Fruit fly (Drosophila melanogaster) whole organism: ENCODE measurements around the gene CG31145.

Experiments
- Dll ChIP-seq: fragments of >200 bp; optimal IDR thresholded peaks from 2 replicates; lab custom pipeline; 2017
- psq ChIP-seq: fragments of >200 bp; optimal IDR thresholded peaks from 2 replicates; lab custom pipeline; 2017
- usp ChIP-seq: fragments of >200 bp; optimal IDR thresholded peaks from 2 replicates; lab custom pipeline; 2017; ENCODE audit warnings: missing biosample characterization, missing genetic modification characterization, mixed read lengths

DNA sequence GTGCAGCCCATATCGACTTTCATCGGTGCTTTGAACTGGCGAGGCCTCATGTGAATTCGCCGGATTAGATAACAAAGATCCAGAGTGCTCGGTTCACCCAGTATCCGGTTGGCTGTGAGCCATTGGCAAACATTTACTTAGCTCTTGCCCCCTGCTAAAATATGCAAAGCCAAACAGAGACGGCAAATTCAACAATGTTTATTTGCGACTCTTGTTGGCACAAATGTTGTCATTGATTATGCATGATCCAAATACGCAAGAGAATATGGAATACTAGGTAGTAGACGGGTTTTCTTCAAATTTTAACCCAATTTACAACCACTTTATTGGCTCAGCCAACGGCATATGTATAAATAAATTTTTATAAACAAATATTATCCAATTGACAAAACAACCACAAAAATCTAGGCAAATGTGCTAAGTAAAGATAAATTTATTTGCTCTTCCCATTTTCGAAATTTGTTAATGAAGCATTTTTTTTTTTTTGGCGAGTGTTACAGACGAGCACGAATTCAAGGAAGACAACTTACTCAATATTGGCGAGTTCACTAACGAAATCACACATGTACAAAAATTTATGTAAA, 16.8 kb downstream of the CG31145 start:
- TF ChIP-seq psq (no peak), usp (GFP tag; lab: Kevin White, UChicago) (no peak), Dll (no peak)
